Fruit fly (Drosophila melanogaster) whole organism, embryonic: Measurements from ENCODE around the gene CG13605.

Experiments
- BEAF-32 ChIP-seq: fragments of 200-800 bp; sonication (Bioruptor generic); optimal IDR thresholded peaks from 3 replicates; lab custom pipeline; 2017; ENCODE audit warnings: missing biosample characterization, missing genetic modification characterization, mild to moderate bottlenecking, moderate library complexity, missing genetic modification reagents
- CG1024 ChIP-seq: fragments of 200-800 bp; sonication (Bioruptor generic); IDR thresholded peaks from 2 replicates; pipeline ENCODE4 v1.3.6; 2022; ENCODE audit warnings: missing biosample characterization, missing genetic modification characterization
- CG10462 ChIP-seq: fragments of 200-800 bp; sonication (Bioruptor generic); optimal IDR thresholded peaks from 2 replicates; lab custom pipeline; 2016; ENCODE audit warnings: missing biosample characterization, missing genetic modification characterization
- CG10979 ChIP-seq: fragments of 200-800 bp; sonication (Bioruptor generic); optimal IDR thresholded peaks from 2 replicates; lab custom pipeline; 2018; ENCODE audit warnings: missing biosample characterization, mild to moderate bottlenecking, missing genetic modification characterization, moderate library complexity
- CG12104 ChIP-seq: fragments of 200-800 bp; sonication (Bioruptor generic); optimal IDR thresholded peaks from 3 replicates; lab custom pipeline; 2016; ENCODE audit warnings: missing biosample characterization, missing genetic modification characterization
- CG12744 ChIP-seq: fragments of 200-800 bp; sonication (Bioruptor generic); optimal IDR thresholded peaks from 2 replicates; lab custom pipeline; 2016; ENCODE audit warnings: missing biosample characterization, missing genetic modification characterization
- CG15011 ChIP-seq: fragments of 200-800 bp; sonication (Bioruptor generic); optimal IDR thresholded peaks from 3 replicates; lab custom pipeline; 2018; ENCODE audit warnings: missing biosample characterization, mild to moderate bottlenecking, missing genetic modification characterization
- CG15269 ChIP-seq: fragments of 200-800 bp; sonication (Bioruptor generic); optimal IDR thresholded peaks from 2 replicates; lab custom pipeline; 2018; ENCODE audit warnings: missing biosample characterization, mild to moderate bottlenecking, missing genetic modification characterization, moderate library complexity
- CG1529 ChIP-seq: fragments of 200-800 bp; sonication (Bioruptor generic); optimal IDR thresholded peaks from 3 replicates; lab custom pipeline; 2018; ENCODE audit warnings: missing biosample characterization, missing genetic modification characterization
- CG15696 ChIP-seq: fragments of 200-800 bp; sonication (Bioruptor generic); optimal IDR thresholded peaks from 2 replicates; lab custom pipeline; 2019; ENCODE audit warnings: missing biosample characterization, mild to moderate bottlenecking, missing genetic modification characterization, moderate library complexity
- CG1603 ChIP-seq: fragments of 200-800 bp; sonication (Bioruptor generic); optimal IDR thresholded peaks from 2 replicates; lab custom pipeline; 2019; ENCODE audit warnings: missing biosample characterization, mild to moderate bottlenecking, missing genetic modification characterization, moderate library complexity
- CG16815 ChIP-seq: fragments of 200-800 bp; sonication (Bioruptor generic); optimal IDR thresholded peaks from 3 replicates; lab custom pipeline; 2017; ENCODE audit warnings: missing biosample characterization, mild to moderate bottlenecking, missing genetic modification characterization
- CG5245 ChIP-seq: fragments of 200-800 bp; sonication (Bioruptor generic); optimal IDR thresholded peaks from 3 replicates; lab custom pipeline; 2016; ENCODE audit warnings: missing biosample characterization, missing genetic modification characterization
- CG6175 ChIP-seq: fragments of 200-800 bp; sonication (Bioruptor generic); IDR thresholded peaks from 3 replicates; pipeline ENCODE4 v1.3.6; 2022; ENCODE audit warnings: missing biosample characterization, missing genetic modification characterization
- CG6272 ChIP-seq: fragments of 200-800 bp; sonication (Bioruptor generic); IDR thresholded peaks from 2 replicates; pipeline ENCODE4 v1.3.6; 2022; ENCODE audit warnings: missing biosample characterization, missing genetic modification characterization
- CG6813 ChIP-seq: fragments of 200-800 bp; sonication (Bioruptor generic); optimal IDR thresholded peaks from 2 replicates; lab custom pipeline; 2017; ENCODE audit warnings: missing biosample characterization, missing genetic modification characterization, mild to moderate bottlenecking, moderate library complexity, missing genetic modification reagents
- CG7786 ChIP-seq: fragments of 200-800 bp; sonication (Bioruptor generic); optimal IDR thresholded peaks from 2 replicates; lab custom pipeline; 2016; ENCODE audit warnings: missing biosample characterization, missing genetic modification characterization
- CG7839 ChIP-seq: fragments of 200-800 bp; sonication (Bioruptor generic); optimal IDR thresholded peaks from 3 replicates; lab custom pipeline; 2018; ENCODE audit warnings: missing biosample characterization, mild to moderate bottlenecking, missing genetic modification characterization, moderate library complexity
- CG8765 ChIP-seq: fragments of 200-800 bp; sonication (Bioruptor generic); IDR thresholded peaks from 2 replicates; pipeline ENCODE4 v1.3.6; 2022; ENCODE audit warnings: missing biosample characterization, missing genetic modification characterization
- CG9437 ChIP-seq: fragments of 200-800 bp; sonication (Bioruptor generic); optimal IDR thresholded peaks from 2 replicates; lab custom pipeline; 2018; ENCODE audit warnings: missing biosample characterization, mild to moderate bottlenecking, missing genetic modification characterization
- CG9727 ChIP-seq: fragments of 200-800 bp; sonication (Bioruptor generic); optimal IDR thresholded peaks from 3 replicates; lab custom pipeline; 2017; ENCODE audit warnings: missing biosample characterization, mild to moderate bottlenecking, missing genetic modification characterization
- CHES-1-like ChIP-seq: fragments of 200-800 bp; sonication (Bioruptor generic); optimal IDR thresholded peaks from 2 replicates; lab custom pipeline; 2016; ENCODE audit warnings: missing biosample characterization, missing genetic modification characterization
- Dbx ChIP-seq: fragments of 200-800 bp; sonication (Bioruptor generic); IDR thresholded peaks from 3 replicates; pipeline ENCODE4 v1.3.6; 2022; ENCODE audit warnings: missing biosample characterization, missing genetic modification characterization
- Dip2 ChIP-seq: fragments of 200-800 bp; sonication (Bioruptor generic); IDR thresholded peaks from 2 replicates; pipeline ENCODE4 v1.3.6; 2022; ENCODE audit warnings: missing biosample characterization, missing genetic modification characterization
- E2f1 ChIP-seq: fragments of 200-800 bp; sonication (Bioruptor generic); IDR thresholded peaks from 2 replicates; pipeline ENCODE4 v1.3.6; 2022; ENCODE audit warnings: missing biosample characterization, missing genetic modification characterization
- Fer1 ChIP-seq: fragments of 200-800 bp; sonication (Bioruptor generic); optimal IDR thresholded peaks from 2 replicates; lab custom pipeline; 2017; ENCODE audit warnings: missing biosample characterization, mild to moderate bottlenecking, missing genetic modification characterization
- H2.0 ChIP-seq: fragments of 200-800 bp; sonication (Bioruptor generic); IDR thresholded peaks from 2 replicates; pipeline ENCODE4 v1.3.6; 2022; ENCODE audit warnings: missing biosample characterization, missing genetic modification characterization
- HmgZ ChIP-seq: fragments of 200-800 bp; sonication (Bioruptor generic); optimal IDR thresholded peaks from 2 replicates; lab custom pipeline; 2018; ENCODE audit warnings: missing biosample characterization, mild to moderate bottlenecking, missing genetic modification characterization
- Max ChIP-seq: fragments of 200-800 bp; sonication (Bioruptor generic); optimal IDR thresholded peaks from 2 replicates; lab custom pipeline; 2016; ENCODE audit warnings: missing biosample characterization, mild to moderate bottlenecking, missing genetic modification characterization
- Meics ChIP-seq: fragments of 200-800 bp; sonication (Bioruptor generic); optimal IDR thresholded peaks from 2 replicates; lab custom pipeline; 2017; ENCODE audit warnings: missing biosample characterization, mild to moderate bottlenecking, missing genetic modification characterization
- PHDP ChIP-seq: fragments of 200-800 bp; sonication (Bioruptor generic); optimal IDR thresholded peaks from 3 replicates; lab custom pipeline; 2018; ENCODE audit warnings: missing biosample characterization, mild to moderate bottlenecking, missing genetic modification characterization, moderate library complexity
- Sox102F ChIP-seq: fragments of 200-800 bp; sonication (Bioruptor generic); optimal IDR thresholded peaks from 2 replicates; lab custom pipeline; 2018; ENCODE audit warnings: missing biosample characterization, mild to moderate bottlenecking, missing genetic modification characterization, moderate library complexity
- corto ChIP-seq: fragments of 200-800 bp; sonication (Bioruptor generic); optimal IDR thresholded peaks from 2 replicates; lab custom pipeline; 2016; ENCODE audit warnings: missing biosample characterization, mild to moderate bottlenecking, missing genetic modification characterization, moderate library complexity
- crc ChIP-seq: fragments of 200-800 bp; sonication (Bioruptor generic); optimal IDR thresholded peaks from 2 replicates; lab custom pipeline; 2016; ENCODE audit warnings: missing biosample characterization, missing genetic modification characterization
- croc ChIP-seq: fragments of 200-800 bp; sonication (Bioruptor generic); conservative IDR thresholded peaks from 3 replicates; pipeline ENCODE4 v1.3.6; 2022; ENCODE audit warnings: missing biosample characterization, missing genetic modification characterization
- crol ChIP-seq: fragments of 200-800 bp; sonication (Bioruptor generic); IDR thresholded peaks from 2 replicates; pipeline ENCODE4 v1.3.6; 2022; ENCODE audit warnings: missing biosample characterization, missing genetic modification characterization
- ewg ChIP-seq: fragments of 200-800 bp; sonication (Bioruptor generic); optimal IDR thresholded peaks from 3 replicates; lab custom pipeline; 2017; ENCODE audit warnings: mild to moderate bottlenecking, missing biosample characterization, missing genetic modification reagents, missing genetic modification characterization
- fd96Cb ChIP-seq: fragments of 200-800 bp; sonication (Bioruptor generic); optimal IDR thresholded peaks from 2 replicates; lab custom pipeline; 2018; ENCODE audit warnings: missing biosample characterization, mild to moderate bottlenecking, missing genetic modification characterization, moderate library complexity
- gcm2 ChIP-seq: fragments of 200-800 bp; sonication (Bioruptor generic); optimal IDR thresholded peaks from 2 replicates; lab custom pipeline; 2016; ENCODE audit warnings: missing biosample characterization, missing genetic modification characterization
- grau ChIP-seq: fragments of 200-800 bp; optimal IDR thresholded peaks from 3 replicates; lab custom pipeline; 2019; ENCODE audit warnings: missing biosample characterization, mild to moderate bottlenecking, missing genetic modification characterization, moderate library complexity
- ken ChIP-seq: fragments of 200-800 bp; sonication (Bioruptor generic); IDR thresholded peaks from 3 replicates; pipeline ENCODE4 v1.3.6; 2022; ENCODE audit warnings: missing biosample characterization, missing genetic modification characterization
- lola ChIP-seq, 3 experiments: fragments of >200 bp in 2 of 3; fragments of 200-800 bp in 1 of 3; sonication (Bioruptor generic) in 1 of 3; optimal IDR thresholded peaks; 2 replicates each; lab custom pipeline; 2017 to 2019; ENCODE audit warnings: missing biosample characterization in 3 of 3, missing genetic modification characterization in 3 of 3, mild to moderate bottlenecking in 1 of 3, moderate library complexity in 1 of 3
- pb ChIP-seq: fragments of 200-800 bp; sonication (Bioruptor generic); optimal IDR thresholded peaks from 3 replicates; lab custom pipeline; 2016; ENCODE audit warnings: missing biosample characterization, missing genetic modification characterization
- phol ChIP-seq: fragments of 200-800 bp; sonication (Bioruptor generic); optimal IDR thresholded peaks from 3 replicates; lab custom pipeline; 2018; ENCODE audit warnings: missing biosample characterization, mild to moderate bottlenecking, missing genetic modification characterization, moderate library complexity
- pnt ChIP-seq: fragments of 200-800 bp; sonication (Bioruptor generic); optimal IDR thresholded peaks from 3 replicates; lab custom pipeline; 2016; ENCODE audit warnings: missing biosample characterization, missing genetic modification characterization
- prd ChIP-seq, 3 experiments: fragments of >200 bp in 2 of 3; fragments of 200-800 bp in 1 of 3; sonication (Bioruptor generic) in 1 of 3; optimal IDR thresholded peaks in 2 of 3; IDR thresholded peaks in 1 of 3; 2 replicates in 2 of 3; 3 replicates in 1 of 3; pipeline versions ENCODE4 v1.3.6 to Lab custom; 2017 to 2022; ENCODE audit warnings: missing biosample characterization in 1 of 3, missing genetic modification characterization in 1 of 3
- row ChIP-seq: fragments of 200-800 bp; sonication (Bioruptor generic); IDR thresholded peaks from 3 replicates; pipeline ENCODE4 v1.3.6; 2022; ENCODE audit warnings: missing biosample characterization, missing genetic modification characterization
- slp2 ChIP-seq: fragments of 200-800 bp; sonication (Bioruptor generic); optimal IDR thresholded peaks from 2 replicates; lab custom pipeline; 2016; ENCODE audit warnings: missing biosample characterization, missing genetic modification characterization
- tx ChIP-seq: fragments of 200-800 bp; sonication (Bioruptor generic); optimal IDR thresholded peaks from 2 replicates; lab custom pipeline; 2016; ENCODE audit warnings: missing biosample characterization, missing genetic modification characterization
- unpg ChIP-seq: fragments of 200-800 bp; sonication (Bioruptor generic); optimal IDR thresholded peaks from 3 replicates; lab custom pipeline; 2018; ENCODE audit warnings: missing biosample characterization, mild to moderate bottlenecking, missing genetic modification characterization, moderate library complexity
- vvl ChIP-seq: fragments of 200-800 bp; sonication (Bioruptor generic); IDR thresholded peaks from 2 replicates; pipeline ENCODE4 v1.3.6; 2022; ENCODE audit warnings: missing biosample characterization, missing genetic modification characterization

The CG13605 gene

dm6 chr3R:24142971-24143370 is 30.8 kb upstream of the CG13605 start (continued):
- no peak for TF ChIP-seq gcm2 (GFP tag; lab: Kevin White, UChicago)
- TF ChIP-seq lola (GFP tag; optimal IDR thresholded peaks at IDR 0.05; lab: Kevin White, UChicago) = peak in 1 of 3 experiments; percentile 3
- TF ChIP-seq CG1529 (GFP tag; lab: Kevin White, UChicago) = no peak
- no peak for TF ChIP-seq slp2 (GFP tag; lab: Kevin White, UChicago)
- TF ChIP-seq grau (tag; lab: Kevin White, UChicago) = peak; percentile 15
- peak; percentile 52 for TF ChIP-seq row
- TF ChIP-seq crol (GFP tag; lab: Robert Waterston, UW) = peak; percentile 41; the same call in 1 of the 2 replicates
- TF ChIP-seq CG6175 (GFP tag; lab: Robert Waterston, UW) = no peak
- TF ChIP-seq Dbx (GFP tag; lab: Robert Waterston, UW) = no peak
- peak; percentile 76 for TF ChIP-seq corto (GFP tag; lab: Kevin White, UChicago)
- TF ChIP-seq CG7786 = no peak
- no peak for TF ChIP-seq CG15696 (tag; lab: Kevin White, UChicago)
- TF ChIP-seq CG6813 = no peak
- no peak for TF ChIP-seq prd (optimal IDR thresholded peaks at IDR 0.05; lab: Kevin White, UChicago)
- TF ChIP-seq prd (GFP tag; IDR thresholded peaks at IDR 0.05; lab: Robert Waterston, UW) = peak; percentile 38; the same call in 1 of the 3 replicates
- TF ChIP-seq CG1603 = peak; percentile 25
- TF ChIP-seq CG16815 (GFP tag; lab: Kevin White, UChicago) = no peak
- TF ChIP-seq pnt = peak; percentile 23
- TF ChIP-seq CHES-1-like (GFP tag; lab: Kevin White, UChicago) = no peak
- TF ChIP-seq croc (GFP tag; lab: Robert Waterston, UW) = 0 out of 3 replicates have a peak, but pooled peaks have one; percentile 17
- peak; percentile 16 for TF ChIP-seq unpg (GFP tag; lab: Kevin White, UChicago)
- no peak for TF ChIP-seq CG9727 (GFP tag; lab: Kevin White, UChicago)
- TF ChIP-seq pb (GFP tag; lab: Kevin White, UChicago) = no peak
- no peak for TF ChIP-seq CG15269
- TF ChIP-seq CG12744 (GFP tag; lab: Kevin White, UChicago) = no peak
- no peak for TF ChIP-seq Meics (GFP tag; lab: Kevin White, UChicago)
- TF ChIP-seq vvl (GFP tag; lab: Robert Waterston, UW) = peak; percentile 68
- TF ChIP-seq PHDP (tag; lab: Kevin White, UChicago) = no peak
- no peak for TF ChIP-seq Max (GFP tag; lab: Kevin White, UChicago)
- TF ChIP-seq CG10979 (tag; lab: Kevin White, UChicago) = peak; percentile 58
- no peak for TF ChIP-seq CG10462
- no peak for TF ChIP-seq HmgZ (tag; lab: Kevin White, UChicago)
- peak; percentile 43 for TF ChIP-seq CG7839 (tag; lab: Kevin White, UChicago)
- TF ChIP-seq E2f1 (GFP tag; lab: Robert Waterston, UW) = peak; percentile 58
- peak; percentile 18 for TF ChIP-seq CG5245
- TF ChIP-seq CG6272 = no peak
- TF ChIP-seq H2.0 (GFP tag; lab: Robert Waterston, UW) = no peak
- TF ChIP-seq ewg (GFP tag; lab: Kevin White, UChicago) = peak; percentile 15

dm6 chr3R:24141013-24141592 is 28.9 kb upstream of the CG13605 start, which contains the start of gene Kal1:
Gene Kal1, plus strand, starts transcription at chr3R:24141395.
- peak; percentile 93 for TF ChIP-seq Fer1 (GFP tag; lab: Kevin White, UChicago)
- no peak for TF ChIP-seq tx
- TF ChIP-seq CG1024 (GFP tag; lab: Robert Waterston, UW) = peak; percentile 89
- TF ChIP-seq fd96Cb = peak; percentile 94
- TF ChIP-seq ken = peak; percentile 90
- peak; percentile 54; the same call in 1 of the 2 replicates for TF ChIP-seq Dip2 (GFP tag; lab: Robert Waterston, UW)
- no peak for TF ChIP-seq crc (GFP tag; lab: Kevin White, UChicago)
- no peak for TF ChIP-seq BEAF-32 (GFP tag; lab: Kevin White, UChicago)
- TF ChIP-seq phol = peak; percentile 93
- peak; percentile 96 for TF ChIP-seq Sox102F (GFP tag; lab: Kevin White, UChicago)
- TF ChIP-seq CG9437 (GFP tag; lab: Kevin White, UChicago) = peak; percentile 81
- TF ChIP-seq CG8765 = 0 out of 2 replicates have a peak, but pooled peaks have one; percentile 34
- TF ChIP-seq CG15011 (GFP tag; lab: Kevin White, UChicago) = peak; percentile 82
- TF ChIP-seq CG12104 = peak; percentile 80
